Worm (Caenorhabditis elegans) whole organism, L1 larva: Measurements from ENCODE around the gene rpl-23.

ENCODE experiments used
- C34B4.2 ChIP-seq: sonication (generic microtip); optimal IDR thresholded peaks from 2 replicates; lab custom pipeline; 2017; ENCODE audit warnings: mild to moderate bottlenecking, missing genetic modification characterization, missing compliant biosample characterization
- F16B12.6 ChIP-seq: fragments of 150-350 bp; optimal IDR thresholded peaks from 2 replicates; lab custom pipeline; 2014; ENCODE audit warnings: missing biosample characterization, missing genetic modification characterization
- alr-1 ChIP-seq: fragments of 200-800 bp; sonication (Bioruptor generic); optimal IDR thresholded peaks from 2 replicates; lab custom pipeline; 2018; ENCODE audit warnings: borderline replicate concordance, mild to moderate bottlenecking, missing genetic modification characterization, missing compliant biosample characterization
- ama-1 ChIP-seq: fragments of 150-350 bp; optimal IDR thresholded peaks from 2 replicates; lab custom pipeline; 2014
- blmp-1 ChIP-seq: fragments of 150-350 bp; optimal IDR thresholded peaks from 2 replicates; lab custom pipeline; 2014; ENCODE audit warnings: missing biosample characterization, missing genetic modification characterization
- ceh-63 ChIP-seq: fragments of 200-800 bp; sonication (Bioruptor generic); optimal IDR thresholded peaks from 2 replicates; lab custom pipeline; 2018; ENCODE audit warnings: mild to moderate bottlenecking, missing genetic modification characterization, missing compliant biosample characterization
- ceh-82 ChIP-seq, 3 experiments: fragments of 150-350 bp in 1 of 3; sonication (generic microtip) in 2 of 3; optimal IDR thresholded peaks; 2 replicates each; lab custom pipeline; 2014 to 2017; ENCODE audit warnings: missing biosample characterization in 3 of 3, missing genetic modification characterization in 3 of 3
- ceh-90 ChIP-seq: sonication (generic microtip); optimal IDR thresholded peaks from 2 replicates; lab custom pipeline; 2016; ENCODE audit warnings: missing genetic modification characterization, missing compliant biosample characterization
- ces-1 ChIP-seq: fragments of 150-350 bp; optimal IDR thresholded peaks from 2 replicates; lab custom pipeline; 2014; ENCODE audit warnings: missing biosample characterization, missing genetic modification reagents, missing genetic modification characterization
- dsc-1 ChIP-seq: sonication (generic microtip); optimal IDR thresholded peaks from 2 replicates; lab custom pipeline; 2016; ENCODE audit warnings: mild to moderate bottlenecking, missing genetic modification characterization, missing compliant biosample characterization
- efl-1 ChIP-seq, 4 experiments: fragments of 150-350 bp; optimal IDR thresholded peaks in 3 of 4; peaks in 1 of 4; 1 replicate in 1 of 4; 2 replicates in 3 of 4; lab custom pipeline; 2014; ENCODE audit warnings: missing biosample characterization in 2 of 4, missing genetic modification characterization in 2 of 4, missing genetic modification reagents in 2 of 4
- efl-3 ChIP-seq: fragments of 200-800 bp; sonication (Bioruptor generic); optimal IDR thresholded peaks from 2 replicates; lab custom pipeline; 2018; ENCODE audit warnings: mild to moderate bottlenecking, missing genetic modification characterization, missing compliant biosample characterization
- egl-27 ChIP-seq, 2 experiments: fragments of 150-350 bp in 1 of 2; sonication (generic microtip); optimal IDR thresholded peaks; 3 replicates each; lab custom pipeline; 2017 to 2018; ENCODE audit warnings: missing biosample characterization in 2 of 2, missing genetic modification characterization in 2 of 2, missing genetic modification reagents in 2 of 2
- elt-2 ChIP-seq: sonication (generic microtip); optimal IDR thresholded peaks from 2 replicates; lab custom pipeline; 2016; ENCODE audit warnings: missing genetic modification characterization, mild to moderate bottlenecking, inconsistent platforms, missing compliant biosample characterization, missing genetic modification reagents
- ets-5 ChIP-seq: fragments of 200-800 bp; sonication (Bioruptor generic); IDR thresholded peaks from 2 replicates; pipeline ENCODE4 v1.3.6; 2022; ENCODE audit warnings: missing genetic modification characterization, missing compliant biosample characterization
- fkh-10 ChIP-seq: sonication (generic microtip); optimal IDR thresholded peaks from 2 replicates; lab custom pipeline; 2017; ENCODE audit warnings: missing biosample characterization, missing genetic modification reagents, missing genetic modification characterization
- fkh-4 ChIP-seq: sonication (generic microtip); optimal IDR thresholded peaks from 2 replicates; lab custom pipeline; 2016; ENCODE audit warnings: missing compliant biosample characterization, missing genetic modification characterization, borderline replicate concordance
- grh-1 ChIP-seq: fragments of 200-800 bp; sonication (Bioruptor generic); IDR thresholded peaks from 2 replicates; pipeline ENCODE4 v1.3.6; 2022; ENCODE audit warnings: missing genetic modification reagents, missing genetic modification characterization, missing compliant biosample characterization
- hlh-17 ChIP-seq: fragments of 200-800 bp; sonication (Bioruptor generic); optimal IDR thresholded peaks from 2 replicates; lab custom pipeline; 2018; ENCODE audit warnings: missing genetic modification characterization, mild to moderate bottlenecking, missing compliant biosample characterization, moderate library complexity, borderline replicate concordance
- hpl-2 ChIP-seq: fragments of 150-350 bp; optimal IDR thresholded peaks from 2 replicates; lab custom pipeline; 2014; ENCODE audit warnings: missing biosample characterization, missing genetic modification reagents, missing genetic modification characterization
- irx-1 ChIP-seq: sonication (generic microtip); optimal IDR thresholded peaks from 2 replicates; lab custom pipeline; 2016; ENCODE audit warnings: missing genetic modification characterization, missing compliant biosample characterization
- jun-1 ChIP-seq: fragments of 150-350 bp; optimal IDR thresholded peaks from 2 replicates; lab custom pipeline; 2014; ENCODE audit warnings: missing biosample characterization, missing genetic modification reagents, missing genetic modification characterization
- lin-13 ChIP-seq: fragments of 150-350 bp; optimal IDR thresholded peaks from 2 replicates; lab custom pipeline; 2014; ENCODE audit warnings: missing biosample characterization, missing genetic modification reagents, missing genetic modification characterization
- lin-15B ChIP-seq: fragments of 150-350 bp; sonication (generic microtip); optimal IDR thresholded peaks from 3 replicates; lab custom pipeline; 2014; ENCODE audit warnings: missing biosample characterization, missing genetic modification characterization
- lin-39 ChIP-seq: fragments of 150-350 bp; optimal IDR thresholded peaks from 2 replicates; lab custom pipeline; 2014; ENCODE audit warnings: missing biosample characterization, missing genetic modification reagents, missing genetic modification characterization
- lir-3 ChIP-seq: sonication (generic microtip); optimal IDR thresholded peaks from 2 replicates; lab custom pipeline; 2016; ENCODE audit warnings: mild to moderate bottlenecking, missing genetic modification characterization, moderate library complexity, missing compliant biosample characterization; ENCODE audit not compliant: poor library complexity
- lsy-2 ChIP-seq, 2 experiments: fragments of 150-350 bp; optimal IDR thresholded peaks; 2 replicates each; lab custom pipeline; 2014; ENCODE audit warnings: missing biosample characterization in 2 of 2, missing genetic modification characterization in 2 of 2
- mab-9 ChIP-seq: fragments of 200-800 bp; sonication (Bioruptor generic); IDR thresholded peaks from 2 replicates; pipeline ENCODE4 v1.3.6; 2022; ENCODE audit warnings: missing genetic modification reagents, missing genetic modification characterization, missing compliant biosample characterization
- mdl-1 ChIP-seq, 2 experiments: fragments of 150-350 bp; optimal IDR thresholded peaks; 2 replicates each; lab custom pipeline; 2014 to 2017; ENCODE audit warnings: missing biosample characterization in 2 of 2, missing genetic modification characterization in 2 of 2, inconsistent platforms in 1 of 2
- nhr-19 ChIP-seq: fragments of 200-800 bp; sonication (Bioruptor generic); conservative IDR thresholded peaks from 2 replicates; pipeline ENCODE4 v1.3.6; 2022; ENCODE audit warnings: missing genetic modification characterization, missing compliant biosample characterization
- nhr-237 ChIP-seq: fragments of 150-350 bp; optimal IDR thresholded peaks from 2 replicates; lab custom pipeline; 2014; ENCODE audit warnings: missing biosample characterization, missing genetic modification characterization
- nhr-71 ChIP-seq: sonication (generic microtip); optimal IDR thresholded peaks from 2 replicates; lab custom pipeline; 2016; ENCODE audit warnings: mild to moderate bottlenecking, missing genetic modification characterization, moderate library complexity, missing compliant biosample characterization
- nhr-77 ChIP-seq: fragments of 150-350 bp; optimal IDR thresholded peaks from 2 replicates; lab custom pipeline; 2014; ENCODE audit warnings: missing biosample characterization, missing genetic modification characterization
- nhr-90 ChIP-seq: sonication (generic microtip); optimal IDR thresholded peaks from 2 replicates; lab custom pipeline; 2016; ENCODE audit warnings: mild to moderate bottlenecking, missing genetic modification characterization, missing compliant biosample characterization; ENCODE audit not compliant: poor library complexity
- pag-3 ChIP-seq: sonication (generic microtip); optimal IDR thresholded peaks from 2 replicates; lab custom pipeline; 2017; ENCODE audit warnings: missing genetic modification characterization, mild to moderate bottlenecking, missing compliant biosample characterization, antibody characterized with exemption, borderline replicate concordance; ENCODE audit not compliant: insufficient read depth
- pax-3 ChIP-seq: fragments of 200-800 bp; sonication (Bioruptor generic); optimal IDR thresholded peaks from 2 replicates; lab custom pipeline; 2018; ENCODE audit warnings: mild to moderate bottlenecking, missing genetic modification characterization, moderate library complexity, missing compliant biosample characterization
- skn-1 ChIP-seq: fragments of 150-350 bp; optimal IDR thresholded peaks from 2 replicates; lab custom pipeline; 2014; ENCODE audit warnings: missing biosample characterization, missing genetic modification characterization
- snpc-4 ChIP-seq: fragments of 150-350 bp; optimal IDR thresholded peaks from 2 replicates; lab custom pipeline; 2014; ENCODE audit warnings: missing biosample characterization, missing genetic modification characterization
- sox-4 ChIP-seq: sonication (generic microtip); optimal IDR thresholded peaks from 2 replicates; lab custom pipeline; 2016; ENCODE audit warnings: missing genetic modification characterization, missing compliant biosample characterization
- sup-37 ChIP-seq: fragments of 200-800 bp; sonication (Bioruptor generic); optimal IDR thresholded peaks from 2 replicates; lab custom pipeline; 2018; ENCODE audit warnings: mild to moderate bottlenecking, missing genetic modification characterization, missing compliant biosample characterization
- tbx-2 ChIP-seq: sonication (generic microtip); optimal IDR thresholded peaks from 2 replicates; lab custom pipeline; 2016; ENCODE audit warnings: missing genetic modification characterization, missing compliant biosample characterization
- unc-130 ChIP-seq: fragments of 150-350 bp; optimal IDR thresholded peaks from 2 replicates; lab custom pipeline; 2017; ENCODE audit warnings: missing biosample characterization, missing genetic modification characterization, inconsistent platforms
- unc-30 ChIP-seq: sonication (generic microtip); optimal IDR thresholded peaks from 2 replicates; lab custom pipeline; 2017; ENCODE audit warnings: missing biosample characterization, missing genetic modification characterization
- unc-62 ChIP-seq: fragments of 150-350 bp; optimal IDR thresholded peaks from 2 replicates; lab custom pipeline; 2014; ENCODE audit warnings: missing biosample characterization, missing genetic modification reagents, missing genetic modification characterization
- unc-86 ChIP-seq: sonication (generic microtip); optimal IDR thresholded peaks from 2 replicates; lab custom pipeline; 2016; ENCODE audit warnings: missing genetic modification characterization, missing compliant biosample characterization
- unc-98 ChIP-seq: fragments of 200-800 bp; sonication (Bioruptor generic); IDR thresholded peaks from 2 replicates; pipeline ENCODE4 v1.3.6; 2022; ENCODE audit warnings: missing genetic modification characterization, missing compliant biosample characterization
- vab-15 ChIP-seq: sonication (generic microtip); optimal IDR thresholded peaks from 2 replicates; lab custom pipeline; 2017; ENCODE audit warnings: missing genotype, mild to moderate bottlenecking, missing genetic modification characterization, missing compliant biosample characterization
- zag-1 ChIP-seq: fragments of 150-350 bp; optimal IDR thresholded peaks from 2 replicates; lab custom pipeline; 2014; ENCODE audit warnings: missing biosample characterization, missing genetic modification characterization
- zip-4 ChIP-seq: fragments of 200-800 bp; sonication (Bioruptor generic); optimal IDR thresholded peaks from 2 replicates; lab custom pipeline; 2018; ENCODE audit warnings: mild to moderate bottlenecking, missing genetic modification characterization, moderate library complexity, missing compliant biosample characterization
- ztf-4 ChIP-seq: fragments of 150-350 bp; optimal IDR thresholded peaks from 2 replicates; lab custom pipeline; 2014; ENCODE audit warnings: missing biosample characterization, missing genetic modification characterization

Gene rpl-23

ce11 chrIII:5706077-5706627 lies at the start of gene rpl-23 (continued):
- TF ChIP-seq F16B12.6 (tag; lab: Kevin White, UChicago) (peak; percentile 62), vab-15 (tag; lab: Kevin White, UChicago) (peak; percentile 81), efl-1 (optimal IDR thresholded peaks at IDR 0.05; lab: Kevin White, UChicago) (peak; percentile 92 to 95), efl-1 (GFP tag; optimal IDR thresholded peaks at IDR 0.05 in 1 of 2; lab: Kevin White, UChicago) (peak; percentile 84 to 98), zag-1 (tag; lab: Kevin White, UChicago) (peak; percentile 36), lir-3 (tag; lab: Kevin White, UChicago) (peak; percentile 80), hlh-17 (GFP tag; lab: Kevin White, UChicago) (no peak), lin-39 (tag; lab: Kevin White, UChicago) (peak; percentile 78), skn-1 (tag; lab: Kevin White, UChicago) (peak; percentile 97), nhr-77 (peak; percentile 90), grh-1 (GFP tag; lab: Robert Waterston, UW) (peak; percentile 70), nhr-19 (GFP tag; lab: Robert Waterston, UW) (peak; percentile 91), zip-4 (GFP tag; lab: Kevin White, UChicago) (peak; percentile 71), unc-130 (peak; percentile 85), mab-9 (GFP tag; lab: Robert Waterston, UW) (no peak), ceh-82 (tag; optimal IDR thresholded peaks at IDR 0.05; lab: Kevin White, UChicago) (peak; percentile 91 to 97 (median 96)), nhr-237 (tag; lab: Kevin White, UChicago) (peak; percentile 82), unc-98 (no peak), blmp-1 (peak; percentile 91), ztf-4 (tag; lab: Kevin White, UChicago) (peak; percentile 79), ets-5 (no peak), unc-86 (tag; lab: Kevin White, UChicago) (peak; percentile 80), lin-13 (peak; percentile 90), ceh-90 (tag; lab: Kevin White, UChicago) (no peak), sox-4 (tag; lab: Kevin White, UChicago) (no peak), dsc-1 (tag; lab: Kevin White, UChicago) (peak; percentile 73), elt-2 (peak; percentile 26), pax-3 (tag; lab: Kevin White, UChicago) (peak; percentile 80), jun-1 (tag; lab: Kevin White, UChicago) (peak; percentile 90), alr-1 (no peak), irx-1 (tag; lab: Kevin White, UChicago) (peak; percentile 74), efl-3 (GFP tag; lab: Kevin White, UChicago) (no peak)

DNA sequence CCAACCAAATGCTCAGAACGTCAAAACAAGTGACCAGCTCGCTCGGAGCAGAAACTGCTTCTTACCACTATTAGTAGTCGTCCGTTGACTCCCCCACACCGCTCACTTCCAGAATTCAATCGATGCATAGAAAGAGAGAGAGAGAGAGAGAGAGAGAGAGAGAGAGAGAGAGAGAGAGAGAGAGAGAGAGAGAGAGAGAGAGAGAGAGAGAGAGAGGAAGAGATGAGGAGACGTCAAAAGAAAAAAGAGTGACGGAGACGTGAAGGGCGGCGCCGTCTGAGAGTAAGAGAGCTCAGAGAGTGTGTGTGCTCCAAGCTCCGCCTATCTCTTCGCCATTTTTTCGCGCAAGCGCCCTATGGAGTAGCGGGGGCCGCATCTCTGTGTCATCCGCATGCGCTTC lies 49.3 kb upstream of the rpl-23 start, which contains the start of gene ida-1:
Gene ida-1 (plus strand): TSS at position 336 of the 400 bp plus-strand sequence.
- no peak for TF ChIP-seq unc-62
- TF ChIP-seq jun-1 (tag; lab: Kevin White, UChicago) = peak; percentile 13
- TF ChIP-seq fkh-10 (GFP tag; lab: Kevin White, UChicago) = peak; percentile 42
- TF ChIP-seq lsy-2 (tag; optimal IDR thresholded peaks at IDR 0.05; lab: Kevin White, UChicago) = peak; percentile 3 to 55
- TF ChIP-seq mdl-1 (tag; optimal IDR thresholded peaks at IDR 0.05; lab: Kevin White, UChicago) = no peak
- TF ChIP-seq lin-15B (tag; lab: Kevin White, UChicago) = no peak
- TF ChIP-seq hpl-2 = no peak
- no peak for TF ChIP-seq snpc-4 (tag; lab: Kevin White, UChicago)
- no peak for TF ChIP-seq lin-39 (tag; lab: Kevin White, UChicago)
- no peak for TF ChIP-seq F16B12.6 (tag; lab: Kevin White, UChicago)
- TF ChIP-seq ceh-63 (GFP tag; lab: Kevin White, UChicago) = peak; percentile 44
- TF ChIP-seq skn-1 (tag; lab: Kevin White, UChicago) = no peak
- TF ChIP-seq nhr-237 (tag; lab: Kevin White, UChicago) = no peak
- TF ChIP-seq mab-9 (GFP tag; lab: Robert Waterston, UW) = peak; percentile 56; the same call in 1 of the 2 replicates
- TF ChIP-seq unc-30 = no peak
- no peak for TF ChIP-seq ama-1 (lab: Kevin White, UChicago)
- TF ChIP-seq ces-1 (GFP tag; lab: Kevin White, UChicago) = no peak
- TF ChIP-seq pag-3 (tag; lab: Kevin White, UChicago) = no peak
- TF ChIP-seq nhr-90 (tag; lab: Kevin White, UChicago) = no peak
- no peak for TF ChIP-seq egl-27 (tag; optimal IDR thresholded peaks at IDR 0.05; lab: Kevin White, UChicago)
- no peak for TF ChIP-seq tbx-2 (tag; lab: Kevin White, UChicago)
- TF ChIP-seq fkh-4 (tag; lab: Kevin White, UChicago) = no peak
- TF ChIP-seq elt-2 = no peak
- no peak for TF ChIP-seq unc-86 (tag; lab: Kevin White, UChicago)
- no peak for TF ChIP-seq sup-37 (GFP tag; lab: Kevin White, UChicago)
- TF ChIP-seq nhr-71 (tag; lab: Kevin White, UChicago) = peak; percentile 11
- no peak for TF ChIP-seq C34B4.2
